In the genomic region with DNA sequence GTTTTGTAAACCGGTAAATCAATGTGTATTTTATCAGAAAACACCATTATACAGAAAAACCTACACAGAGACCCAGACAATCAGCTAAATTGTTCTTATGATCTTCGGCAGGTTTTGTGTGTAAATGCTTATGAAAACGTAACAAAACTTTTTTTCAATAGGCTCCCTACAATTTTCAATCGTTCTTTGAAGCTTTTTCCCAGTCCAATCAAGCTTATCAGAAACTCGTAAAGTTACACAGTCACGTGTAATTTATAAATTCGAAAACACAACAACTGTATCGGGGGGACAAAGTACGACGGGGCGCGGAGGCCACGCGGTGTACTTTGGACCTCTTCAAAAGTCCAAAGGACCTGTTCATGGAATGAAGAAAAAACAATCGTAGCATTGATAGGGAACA, we compare ENCODE assay signal across 4 worm cellular contexts.
A peak's percentile ranks its signal among the peaks of the same experiment; 100 is the strongest.
TF ChIP-seq lines count a peak whose summit lies in the region.

No protein-coding gene starts in this region.

TF ChIP-seq in whole organism, L1 larva, 84 proteins besides CTCF, POLR2A, EP300 and RAD21 (continued from another document and continues in another):
- no peak for TF ChIP-seq ceh-90 (tag; optimal IDR thresholded peaks at IDR 0.05; lab: Kevin White, UChicago)
- no peak for TF ChIP-seq mef-2 (tag; optimal IDR thresholded peaks at IDR 0.05; lab: Kevin White, UChicago)
- peak in 1 of 2 experiments; percentile 32 for TF ChIP-seq ztf-11 (tag; optimal IDR thresholded peaks at IDR 0.05; lab: Kevin White, UChicago)
- TF ChIP-seq sup-37 (GFP tag; optimal IDR thresholded peaks at IDR 0.05; lab: Kevin White, UChicago): peak; percentile 77
- no peak for TF ChIP-seq nhr-28 (tag; optimal IDR thresholded peaks at IDR 0.05; lab: Kevin White, UChicago)
- no peak for TF ChIP-seq nhr-84 (tag; optimal IDR thresholded peaks at IDR 0.05; lab: Kevin White, UChicago)
- peak in 2 of 6 experiments; percentile 45 to 48 for TF ChIP-seq elt-3 (tag; optimal IDR thresholded peaks at IDR 0.05; lab: Kevin White, UChicago)
- TF ChIP-seq isw-1 (GFP tag; IDR thresholded peaks at IDR 0.05; lab: Robert Waterston, UW): no peak
- TF ChIP-seq dpl-1 (GFP tag; optimal IDR thresholded peaks at IDR 0.05; lab: Kevin White, UChicago): no peak
- TF ChIP-seq pag-3 (tag; optimal IDR thresholded peaks at IDR 0.05; lab: Kevin White, UChicago; ENCODE audit: borderline replicate concordance, insufficient read depth): no peak
- no peak for TF ChIP-seq irx-1 (tag; optimal IDR thresholded peaks at IDR 0.05; lab: Kevin White, UChicago)
- TF ChIP-seq nhr-11 (tag; optimal IDR thresholded peaks at IDR 0.05; lab: Kevin White, UChicago): no peak
- TF ChIP-seq efl-1 (optimal IDR thresholded peaks at IDR 0.05; lab: Kevin White, UChicago): peak in 1 of 2 experiments; percentile 6
- no peak for TF ChIP-seq efl-1 (GFP tag; optimal IDR thresholded peaks at IDR 0.05 in 1 of 2; lab: Kevin White, UChicago)
- no peak for TF ChIP-seq sox-4 (tag; optimal IDR thresholded peaks at IDR 0.05; lab: Kevin White, UChicago)
- TF ChIP-seq F16B12.6 (tag; optimal IDR thresholded peaks at IDR 0.05; lab: Kevin White, UChicago): no peak
- TF ChIP-seq rnt-1 (tag; optimal IDR thresholded peaks at IDR 0.05; lab: Kevin White, UChicago): peak; percentile 44
- TF ChIP-seq alr-1 (tag; optimal IDR thresholded peaks at IDR 0.05; lab: Kevin White, UChicago; ENCODE audit: borderline replicate concordance): no peak
- peak; percentile 64 for TF ChIP-seq snu-23 (GFP tag; optimal IDR thresholded peaks at IDR 0.05; lab: Kevin White, UChicago)
- TF ChIP-seq unc-30 (tag; optimal IDR thresholded peaks at IDR 0.05; lab: Kevin White, UChicago): no peak
- no peak for TF ChIP-seq lin-15B (tag; optimal IDR thresholded peaks at IDR 0.05; lab: Kevin White, UChicago)
- peak; percentile 26 to 34 for TF ChIP-seq lsy-2 (tag; optimal IDR thresholded peaks at IDR 0.05; lab: Kevin White, UChicago)
- no peak for TF ChIP-seq zag-1 (tag; optimal IDR thresholded peaks at IDR 0.05; lab: Kevin White, UChicago)
- TF ChIP-seq unc-130 (tag; optimal IDR thresholded peaks at IDR 0.05; lab: Kevin White, UChicago): no peak
- peak; percentile 74 for TF ChIP-seq nhr-90 (tag; optimal IDR thresholded peaks at IDR 0.05; lab: Kevin White, UChicago; ENCODE audit: poor library complexity)
- no peak for TF ChIP-seq snpc-4 (tag; optimal IDR thresholded peaks at IDR 0.05; lab: Kevin White, UChicago)
- TF ChIP-seq hlh-4 (tag; optimal IDR thresholded peaks at IDR 0.05; lab: Kevin White, UChicago): no peak
- no peak for TF ChIP-seq mab-9 (GFP tag; IDR thresholded peaks at IDR 0.05; lab: Robert Waterston, UW)
- no peak for TF ChIP-seq ces-1 (GFP tag; optimal IDR thresholded peaks at IDR 0.05; lab: Kevin White, UChicago)
- TF ChIP-seq swsn-7 (tag; optimal IDR thresholded peaks at IDR 0.05; lab: Kevin White, UChicago): peak; percentile 0
- no peak for TF ChIP-seq fkh-10 (GFP tag; optimal IDR thresholded peaks at IDR 0.05; lab: Kevin White, UChicago)
- TF ChIP-seq hlh-17 (GFP tag; optimal IDR thresholded peaks at IDR 0.05; lab: Kevin White, UChicago; ENCODE audit: borderline replicate concordance): no peak

TF ChIP-seq in whole organism, L2 larva, 48 proteins besides CTCF, POLR2A, EP300 and RAD21 (continued from another document):
- TF ChIP-seq mbf-1 (tag; optimal IDR thresholded peaks at IDR 0.05; lab: Kevin White, UChicago) (no peak), snpc-4 (tag; optimal IDR thresholded peaks at IDR 0.05; lab: Kevin White, UChicago) (no peak), nhr-25 (tag; optimal IDR thresholded peaks at IDR 0.05; lab: Kevin White, UChicago) (peak; percentile 67), mab-5 (tag; optimal IDR thresholded peaks at IDR 0.05; lab: Kevin White, UChicago) (no peak), ztf-1 (GFP tag; conservative IDR thresholded peaks at IDR 0.05; lab: Robert Waterston, UW) (no peak), alr-1 (tag; optimal IDR thresholded peaks at IDR 0.05; lab: Kevin White, UChicago) (no peak), ZK546.5 (tag; optimal IDR thresholded peaks at IDR 0.05; lab: Kevin White, UChicago) (no peak), unc-62 (GFP tag; optimal IDR thresholded peaks at IDR 0.05; lab: Kevin White, UChicago) (no peak), nhr-10 (tag; optimal IDR thresholded peaks at IDR 0.05; lab: Kevin White, UChicago) (no peak), lsy-2 (tag; optimal IDR thresholded peaks at IDR 0.05; lab: Kevin White, UChicago) (peak in 1 of 2 experiments; percentile 62), nhr-6 (tag; optimal IDR thresholded peaks at IDR 0.05; lab: Kevin White, UChicago) (no peak), unc-55 (GFP tag; optimal IDR thresholded peaks at IDR 0.05; lab: Kevin White, UChicago) (no peak), ama-1 (optimal IDR thresholded peaks at IDR 0.05; lab: Kevin White, UChicago) (peak; percentile 63), nhr-21 (tag; optimal IDR thresholded peaks at IDR 0.05; lab: Kevin White, UChicago) (peak; percentile 88), egl-27 (tag; optimal IDR thresholded peaks at IDR 0.05; lab: Kevin White, UChicago) (no peak), nhr-129 (tag; optimal IDR thresholded peaks at IDR 0.05; lab: Kevin White, UChicago) (peak; percentile 82), F13H6.1 (tag; optimal IDR thresholded peaks at IDR 0.05; lab: Kevin White, UChicago) (peak; percentile 52), lin-39 (tag; optimal IDR thresholded peaks at IDR 0.05; lab: Kevin White, UChicago) (no peak), peb-1 (tag; optimal IDR thresholded peaks at IDR 0.05; lab: Kevin White, UChicago) (no peak), nhr-77 (tag; optimal IDR thresholded peaks at IDR 0.05; lab: Kevin White, UChicago) (no peak), nhr-23 (tag; optimal IDR thresholded peaks at IDR 0.05; lab: Kevin White, UChicago) (no peak), unc-39 (tag; optimal IDR thresholded peaks at IDR 0.05; lab: Kevin White, UChicago) (no peak), fos-1 (tag; optimal IDR thresholded peaks at IDR 0.05; lab: Kevin White, UChicago) (peak; percentile 20), mdl-1 (tag; optimal IDR thresholded peaks at IDR 0.05; lab: Kevin White, UChicago) (peak in 1 of 2 experiments; percentile 60), lin-11 (tag; optimal IDR thresholded peaks at IDR 0.05; lab: Kevin White, UChicago) (no peak), sma-9 (GFP tag; optimal IDR thresholded peaks at IDR 0.05; lab: Kevin White, UChicago) (peak; percentile 81), sma-9 (tag; optimal IDR thresholded peaks at IDR 0.05; lab: Kevin White, UChicago) (no peak), elt-1 (tag; optimal IDR thresholded peaks at IDR 0.05; lab: Kevin White, UChicago) (no peak), crh-2 (tag; optimal IDR thresholded peaks at IDR 0.05; lab: Kevin White, UChicago) (peak; percentile 82), nhr-12 (tag; optimal IDR thresholded peaks at IDR 0.05; lab: Kevin White, UChicago) (no peak), ztf-4 (tag; optimal IDR thresholded peaks at IDR 0.05; lab: Kevin White, UChicago) (no peak), nhr-11 (tag; optimal IDR thresholded peaks at IDR 0.05; lab: Kevin White, UChicago) (no peak), lin-13 (GFP tag; optimal IDR thresholded peaks at IDR 0.05; lab: Kevin White, UChicago) (no peak), elt-3 (tag; optimal IDR thresholded peaks at IDR 0.05; lab: Kevin White, UChicago) (no peak)

TF ChIP-seq in whole organism, L4 larva, 104 proteins besides CTCF, POLR2A, EP300 and RAD21 (continued from another document and continues in another):
- no peak for TF ChIP-seq jun-1 (tag; optimal IDR thresholded peaks at IDR 0.05; lab: Kevin White, UChicago)
- TF ChIP-seq daf-8 (GFP tag; IDR thresholded peaks at IDR 0.05; lab: Robert Waterston, UW): no peak
- no peak for TF ChIP-seq tag-97 (GFP tag; IDR thresholded peaks at IDR 0.05; lab: Robert Waterston, UW)
- TF ChIP-seq nhr-10 (tag; optimal IDR thresholded peaks at IDR 0.05; lab: Kevin White, UChicago): peak; percentile 61
- peak; percentile 60 for TF ChIP-seq nhr-77 (tag; optimal IDR thresholded peaks at IDR 0.05; lab: Kevin White, UChicago)
- no peak for TF ChIP-seq daf-19 (GFP tag; conservative IDR thresholded peaks at IDR 0.05; lab: Robert Waterston, UW)
- TF ChIP-seq mdt-29 (GFP tag; IDR thresholded peaks at IDR 0.05; lab: Robert Waterston, UW): peak; percentile 86
- no peak for TF ChIP-seq mxl-2 (GFP tag; conservative IDR thresholded peaks at IDR 0.05; lab: Robert Waterston, UW)
- TF ChIP-seq sdz-12 (GFP tag; optimal IDR thresholded peaks at IDR 0.05; lab: Kevin White, UChicago): no peak
- no peak for TF ChIP-seq Y75B8A.6 (GFP tag; IDR thresholded peaks at IDR 0.05; lab: Robert Waterston, UW)
- no peak for TF ChIP-seq nhr-25 (tag; optimal IDR thresholded peaks at IDR 0.05; lab: Kevin White, UChicago; ENCODE audit: borderline replicate concordance, insufficient read depth)
- TF ChIP-seq Y5F2A.4 (GFP tag; optimal IDR thresholded peaks at IDR 0.05; lab: Kevin White, UChicago): no peak
- TF ChIP-seq cey-2 (tag; optimal IDR thresholded peaks at IDR 0.05; lab: Kevin White, UChicago; ENCODE audit: borderline replicate concordance, insufficient read depth): peak; percentile 38
- TF ChIP-seq F10B5.3 (tag; optimal IDR thresholded peaks at IDR 0.05; lab: Kevin White, UChicago): no peak
- peak in 1 of 2 experiments; percentile 52 for TF ChIP-seq daf-16 (GFP tag; optimal IDR thresholded peaks at IDR 0.05; lab: Kevin White, UChicago)
- TF ChIP-seq daf-16 (tag; optimal IDR thresholded peaks at IDR 0.05; lab: Kevin White, UChicago): peak; percentile 94
- TF ChIP-seq zag-1 (tag; optimal IDR thresholded peaks at IDR 0.05; lab: Kevin White, UChicago): no peak
- TF ChIP-seq nhr-76 (tag; optimal IDR thresholded peaks at IDR 0.05; lab: Kevin White, UChicago): no peak
- no peak for TF ChIP-seq lin-39 (tag; optimal IDR thresholded peaks at IDR 0.05; lab: Kevin White, UChicago)
- TF ChIP-seq mes-2 (tag; optimal IDR thresholded peaks at IDR 0.05; lab: Kevin White, UChicago; ENCODE audit: poor library complexity, severe bottlenecking): peak; percentile 39
- TF ChIP-seq lsy-2 (tag; optimal IDR thresholded peaks at IDR 0.05; lab: Kevin White, UChicago): peak in 1 of 2 experiments; percentile 26
- TF ChIP-seq F37D6.2 (tag; optimal IDR thresholded peaks at IDR 0.05; lab: Kevin White, UChicago): no peak
- 0 out of 2 replicates have a peak, but pooled peaks have one; percentile 29 for TF ChIP-seq lim-7 (GFP tag; IDR thresholded peaks at IDR 0.05; lab: Robert Waterston, UW)
- no peak for TF ChIP-seq nhr-111 (GFP tag; optimal IDR thresholded peaks at IDR 0.05; lab: Kevin White, UChicago)
- TF ChIP-seq madf-5 (GFP tag; IDR thresholded peaks at IDR 0.05; lab: Robert Waterston, UW): no peak
- no peak for TF ChIP-seq saeg-2 (GFP tag; IDR thresholded peaks at IDR 0.05; lab: Robert Waterston, UW)
- no peak for TF ChIP-seq nhr-237 (tag; optimal IDR thresholded peaks at IDR 0.05; lab: Kevin White, UChicago)
- peak; percentile 73 for TF ChIP-seq nhr-102 (tag; optimal IDR thresholded peaks at IDR 0.05; lab: Kevin White, UChicago)
- TF ChIP-seq zip-2 (tag; optimal IDR thresholded peaks at IDR 0.05; lab: Kevin White, UChicago): no peak
- TF ChIP-seq hlh-11 (tag; optimal IDR thresholded peaks at IDR 0.05; lab: Kevin White, UChicago): peak; percentile 92
- peak in 1 of 2 experiments; percentile 60 for TF ChIP-seq unc-62 (GFP tag; optimal IDR thresholded peaks at IDR 0.05 in 1 of 2; lab: Kevin White, UChicago)
- no peak for TF ChIP-seq unc-62 (tag; optimal IDR thresholded peaks at IDR 0.05; lab: Kevin White, UChicago)
- no peak for TF ChIP-seq vab-7 (GFP tag; IDR thresholded peaks at IDR 0.05; lab: Robert Waterston, UW)
- no peak for TF ChIP-seq F49E8.2 (tag; optimal IDR thresholded peaks at IDR 0.05; lab: Kevin White, UChicago; ENCODE audit: borderline replicate concordance)
- TF ChIP-seq fos-1 (tag; optimal IDR thresholded peaks at IDR 0.05; lab: Kevin White, UChicago): no peak

TF ChIP-seq in whole organism, young adult, 124 proteins besides CTCF, POLR2A, EP300 and RAD21 (continued from another document):
- peak; percentile 37; the same call in 1 of the 2 replicates for TF ChIP-seq cebp-1 (GFP tag; IDR thresholded peaks at IDR 0.05; lab: Robert Waterston, UW)
- peak; percentile 71 for TF ChIP-seq cebp-1 (tag; optimal IDR thresholded peaks at IDR 0.05; lab: Kevin White, UChicago)
- peak; percentile 56 for TF ChIP-seq repo-1 (tag; optimal IDR thresholded peaks at IDR 0.05; lab: Kevin White, UChicago)
- peak; percentile 39 for TF ChIP-seq ztf-22 (GFP tag; optimal IDR thresholded peaks at IDR 0.05; lab: Kevin White, UChicago)
- TF ChIP-seq F22D6.2 (tag; optimal IDR thresholded peaks at IDR 0.05; lab: Kevin White, UChicago): no peak
- TF ChIP-seq egl-44 (GFP tag; IDR thresholded peaks at IDR 0.05; lab: Robert Waterston, UW): 0 out of 2 replicates have a peak, but pooled peaks have one; percentile 55
- TF ChIP-seq Y53G8AR.9 (GFP tag; conservative IDR thresholded peaks at IDR 0.05; lab: Robert Waterston, UW): peak; percentile 68; the same call in 1 of the 2 replicates
- TF ChIP-seq gei-17 (GFP tag; optimal IDR thresholded peaks at IDR 0.05; lab: Kevin White, UChicago): no peak
- TF ChIP-seq nfya-1 (tag; optimal IDR thresholded peaks at IDR 0.05; lab: Kevin White, UChicago; ENCODE audit: borderline replicate concordance, insufficient read depth): no peak
- TF ChIP-seq akir-1 (GFP tag; optimal IDR thresholded peaks at IDR 0.05; lab: Kevin White, UChicago): no peak
- peak; percentile 54 for TF ChIP-seq nhr-80 (tag; optimal IDR thresholded peaks at IDR 0.05; lab: Kevin White, UChicago)
- TF ChIP-seq hrde-1 (tag; optimal IDR thresholded peaks at IDR 0.05; lab: Kevin White, UChicago; ENCODE audit: borderline replicate concordance): no peak
- TF ChIP-seq C17E4.6 (GFP tag; IDR thresholded peaks at IDR 0.05; lab: Robert Waterston, UW): no peak
- peak; percentile 27 for TF ChIP-seq let-526 (GFP tag; IDR thresholded peaks at IDR 0.05; lab: Robert Waterston, UW)
